Worm (Caenorhabditis elegans): Measurements from ENCODE around the gene nhr-234.

Gene nhr-234

DNA sequence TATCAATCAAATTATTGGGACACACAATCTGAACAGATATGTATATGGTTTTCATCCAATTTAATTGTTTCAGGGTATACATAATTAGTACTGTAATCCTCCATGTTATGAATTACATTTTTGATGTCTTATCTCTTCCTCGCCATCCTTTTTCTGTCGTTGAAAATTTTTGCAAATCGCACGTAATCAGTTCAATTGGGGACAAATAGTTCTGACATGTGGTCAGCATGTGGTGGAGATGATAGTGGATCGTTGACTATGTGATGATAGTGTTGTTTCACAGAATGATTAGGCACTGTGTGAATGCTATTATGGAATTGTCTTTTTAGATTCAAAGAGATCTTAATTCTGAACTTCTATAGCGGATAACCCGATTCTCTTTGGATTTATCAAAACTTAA is 21.1 kb upstream of the nhr-234 start:
- TF ChIP-seq ceh-82 (tag; optimal IDR thresholded peaks at IDR 0.05) (no peak), mep-1 (tag; optimal IDR thresholded peaks at IDR 0.05) (no peak), xbp-1 (tag; optimal IDR thresholded peaks at IDR 0.05) (no peak), grh-1 (GFP tag; IDR thresholded peaks at IDR 0.05) (no peak), tlp-1 (tag; optimal IDR thresholded peaks at IDR 0.05) (no peak), tbx-2 (tag; optimal IDR thresholded peaks at IDR 0.05) (peak; percentile 21), ets-5 (GFP tag; IDR thresholded peaks at IDR 0.05) (no peak), unc-62 (GFP tag; optimal IDR thresholded peaks at IDR 0.05) (no peak), efl-3 (GFP tag; optimal IDR thresholded peaks at IDR 0.05) (no peak), lin-39 (tag; optimal IDR thresholded peaks at IDR 0.05) (no peak), nhr-47 (tag; optimal IDR thresholded peaks at IDR 0.05) (peak; percentile 32), lsy-2 (tag; optimal IDR thresholded peaks at IDR 0.05) (no peak), nhr-12 (tag; optimal IDR thresholded peaks at IDR 0.05) (no peak), mab-9 (GFP tag; IDR thresholded peaks at IDR 0.05) (no peak), nhr-85 (tag) (peak; percentile 78), nhr-76 (tag; optimal IDR thresholded peaks at IDR 0.05) (no peak), ceh-90 (tag; optimal IDR thresholded peaks at IDR 0.05) (no peak), sup-37 (GFP tag; optimal IDR thresholded peaks at IDR 0.05) (no peak), nhr-28 (tag; optimal IDR thresholded peaks at IDR 0.05) (no peak), ceh-63 (GFP tag; optimal IDR thresholded peaks at IDR 0.05) (no peak), snpc-4 (tag; optimal IDR thresholded peaks at IDR 0.05) (no peak), aly-2 (tag; optimal IDR thresholded peaks at IDR 0.05) (no peak), efl-1 (optimal IDR thresholded peaks at IDR 0.05) (no peak), efl-1 (GFP tag; optimal IDR thresholded peaks at IDR 0.05 in 1 of 2) (peak in 1 of 2 experiments; percentile 33), sptf-1 (tag; optimal IDR thresholded peaks at IDR 0.05) (no peak), nhr-71 (tag; optimal IDR thresholded peaks at IDR 0.05) (no peak), mdl-1 (tag; optimal IDR thresholded peaks at IDR 0.05) (peak in 1 of 2 experiments; percentile 42), C16A3.4 (tag; optimal IDR thresholded peaks at IDR 0.05) (no peak), Y116A8C.19 (tag; optimal IDR thresholded peaks at IDR 0.05; ENCODE audit: borderline replicate concordance) (no peak), blmp-1 (tag; optimal IDR thresholded peaks at IDR 0.05) (peak; percentile 50), nhr-90 (tag; optimal IDR thresholded peaks at IDR 0.05; ENCODE audit: poor library complexity) (peak; percentile 31), skn-1 (tag; optimal IDR thresholded peaks at IDR 0.05) (no peak), jun-1 (tag; optimal IDR thresholded peaks at IDR 0.05) (no peak), hpl-2 (GFP tag; optimal IDR thresholded peaks at IDR 0.05) (no peak), pag-3 (tag; optimal IDR thresholded peaks at IDR 0.05; ENCODE audit: borderline replicate concordance, insufficient read depth) (no peak), alr-1 (tag; optimal IDR thresholded peaks at IDR 0.05; ENCODE audit: borderline replicate concordance) (no peak), egl-27 (tag; optimal IDR thresholded peaks at IDR 0.05) (no peak), lin-35 (GFP tag; optimal IDR thresholded peaks at IDR 0.05) (peak in 1 of 2 experiments; percentile 36), fkh-4 (tag; optimal IDR thresholded peaks at IDR 0.05; ENCODE audit: borderline replicate concordance) (no peak), unc-130 (tag; optimal IDR thresholded peaks at IDR 0.05) (no peak), F16B12.6 (tag; optimal IDR thresholded peaks at IDR 0.05) (no peak), ama-1 (optimal IDR thresholded peaks at IDR 0.05) (no peak), dsc-1 (tag; optimal IDR thresholded peaks at IDR 0.05) (no peak), nhr-84 (tag; optimal IDR thresholded peaks at IDR 0.05) (no peak), nhr-237 (tag; optimal IDR thresholded peaks at IDR 0.05) (no peak), snu-23 (GFP tag; optimal IDR thresholded peaks at IDR 0.05) (peak; percentile 32), nhr-11 (tag; optimal IDR thresholded peaks at IDR 0.05) (no peak), isw-1 (GFP tag; IDR thresholded peaks at IDR 0.05) (no peak), ceh-8 (GFP tag; optimal IDR thresholded peaks at IDR 0.05) (no peak), mef-2 (tag; optimal IDR thresholded peaks at IDR 0.05) (no peak), unc-30 (tag; optimal IDR thresholded peaks at IDR 0.05) (no peak), unc-98 (GFP tag; IDR thresholded peaks at IDR 0.05) (no peak), lin-15B (tag; optimal IDR thresholded peaks at IDR 0.05) (no peak), rnt-1 (tag; optimal IDR thresholded peaks at IDR 0.05) (no peak), dpl-1 (GFP tag; optimal IDR thresholded peaks at IDR 0.05) (no peak)

All from whole organism, L1 larva.